Worm (Caenorhabditis elegans) whole organism, L1 larva: ENCODE results near the gene H32C10.1.

Experiments used
- C04F5.9 ChIP-seq: sonication (generic microtip); optimal IDR thresholded peaks from 2 replicates; lab custom pipeline; 2016; ENCODE audit warnings: missing genetic modification characterization, missing compliant biosample characterization
- C16A3.4 ChIP-seq: fragments of 150-350 bp; optimal IDR thresholded peaks from 2 replicates; lab custom pipeline; 2014; ENCODE audit warnings: missing biosample characterization, missing genetic modification characterization
- C34B4.2 ChIP-seq: sonication (generic microtip); optimal IDR thresholded peaks from 2 replicates; lab custom pipeline; 2017; ENCODE audit warnings: mild to moderate bottlenecking, missing genetic modification characterization, missing compliant biosample characterization
- Y116A8C.19 ChIP-seq: sonication (generic microtip); optimal IDR thresholded peaks from 2 replicates; lab custom pipeline; 2016; ENCODE audit warnings: missing compliant biosample characterization, missing genetic modification characterization, borderline replicate concordance
- aha-1 ChIP-seq: fragments of 150-350 bp; optimal IDR thresholded peaks from 2 replicates; lab custom pipeline; 2014; ENCODE audit warnings: missing biosample characterization, missing genetic modification characterization
- aly-2 ChIP-seq: fragments of 150-350 bp; optimal IDR thresholded peaks from 2 replicates; lab custom pipeline; 2014; ENCODE audit warnings: missing biosample characterization, missing genetic modification characterization
- ama-1 ChIP-seq: fragments of 150-350 bp; optimal IDR thresholded peaks from 2 replicates; lab custom pipeline; 2014
- ceh-63 ChIP-seq: fragments of 200-800 bp; sonication (Bioruptor generic); optimal IDR thresholded peaks from 2 replicates; lab custom pipeline; 2018; ENCODE audit warnings: mild to moderate bottlenecking, missing genetic modification characterization, missing compliant biosample characterization
- dpl-1 ChIP-seq, 3 experiments: fragments of 150-350 bp in 2 of 3; sonication (generic microtip) in 1 of 3; optimal IDR thresholded peaks; 2 replicates each; lab custom pipeline; 2014 to 2017; ENCODE audit warnings: missing biosample characterization in 3 of 3, missing genetic modification characterization in 3 of 3, missing genetic modification reagents in 3 of 3
- dsc-1 ChIP-seq: sonication (generic microtip); optimal IDR thresholded peaks from 2 replicates; lab custom pipeline; 2016; ENCODE audit warnings: mild to moderate bottlenecking, missing genetic modification characterization, missing compliant biosample characterization
- efl-1 ChIP-seq, 4 experiments: fragments of 150-350 bp; optimal IDR thresholded peaks in 3 of 4; peaks in 1 of 4; 1 replicate in 1 of 4; 2 replicates in 3 of 4; lab custom pipeline; 2014; ENCODE audit warnings: missing biosample characterization in 2 of 4, missing genetic modification characterization in 2 of 4, missing genetic modification reagents in 2 of 4
- egl-27 ChIP-seq, 2 experiments: fragments of 150-350 bp in 1 of 2; sonication (generic microtip); optimal IDR thresholded peaks; 3 replicates each; lab custom pipeline; 2017 to 2018; ENCODE audit warnings: missing biosample characterization in 2 of 2, missing genetic modification characterization in 2 of 2, missing genetic modification reagents in 2 of 2
- elt-2 ChIP-seq: sonication (generic microtip); optimal IDR thresholded peaks from 2 replicates; lab custom pipeline; 2016; ENCODE audit warnings: missing genetic modification characterization, mild to moderate bottlenecking, inconsistent platforms, missing compliant biosample characterization, missing genetic modification reagents
- elt-3 ChIP-seq, 6 experiments: fragments of 150-350 bp in 1 of 6; sonication (generic microtip); optimal IDR thresholded peaks; 2 replicates each; lab custom pipeline; 2017 to 2018; ENCODE audit warnings: missing biosample characterization in 6 of 6, missing genetic modification characterization in 6 of 6, inconsistent platforms in 1 of 6
- ets-5 ChIP-seq: fragments of 200-800 bp; sonication (Bioruptor generic); IDR thresholded peaks from 2 replicates; pipeline ENCODE4 v1.3.6; 2022; ENCODE audit warnings: missing genetic modification characterization, missing compliant biosample characterization
- fkh-10 ChIP-seq: sonication (generic microtip); optimal IDR thresholded peaks from 2 replicates; lab custom pipeline; 2017; ENCODE audit warnings: missing biosample characterization, missing genetic modification reagents, missing genetic modification characterization
- fkh-4 ChIP-seq: sonication (generic microtip); optimal IDR thresholded peaks from 2 replicates; lab custom pipeline; 2016; ENCODE audit warnings: missing compliant biosample characterization, missing genetic modification characterization, borderline replicate concordance
- fkh-8 ChIP-seq: sonication (generic microtip); optimal IDR thresholded peaks from 2 replicates; lab custom pipeline; 2016; ENCODE audit warnings: mild to moderate bottlenecking, missing genetic modification characterization, missing compliant biosample characterization
- fos-1 ChIP-seq: fragments of 150-350 bp; optimal IDR thresholded peaks from 2 replicates; lab custom pipeline; 2014; ENCODE audit warnings: missing biosample characterization, missing genetic modification characterization
- grh-1 ChIP-seq: fragments of 200-800 bp; sonication (Bioruptor generic); IDR thresholded peaks from 2 replicates; pipeline ENCODE4 v1.3.6; 2022; ENCODE audit warnings: missing genetic modification reagents, missing genetic modification characterization, missing compliant biosample characterization
- hlh-17 ChIP-seq: fragments of 200-800 bp; sonication (Bioruptor generic); optimal IDR thresholded peaks from 2 replicates; lab custom pipeline; 2018; ENCODE audit warnings: missing genetic modification characterization, mild to moderate bottlenecking, missing compliant biosample characterization, moderate library complexity, borderline replicate concordance
- hpl-2 ChIP-seq: fragments of 150-350 bp; optimal IDR thresholded peaks from 2 replicates; lab custom pipeline; 2014; ENCODE audit warnings: missing biosample characterization, missing genetic modification reagents, missing genetic modification characterization
- irx-1 ChIP-seq: sonication (generic microtip); optimal IDR thresholded peaks from 2 replicates; lab custom pipeline; 2016; ENCODE audit warnings: missing genetic modification characterization, missing compliant biosample characterization
- isw-1 ChIP-seq: fragments of 200-800 bp; sonication (Bioruptor generic); IDR thresholded peaks from 2 replicates; pipeline ENCODE4 v1.3.6; 2022; ENCODE audit warnings: missing genetic modification characterization, missing compliant biosample characterization
- jun-1 ChIP-seq: fragments of 150-350 bp; optimal IDR thresholded peaks from 2 replicates; lab custom pipeline; 2014; ENCODE audit warnings: missing biosample characterization, missing genetic modification reagents, missing genetic modification characterization
- lin-13 ChIP-seq: fragments of 150-350 bp; optimal IDR thresholded peaks from 2 replicates; lab custom pipeline; 2014; ENCODE audit warnings: missing biosample characterization, missing genetic modification reagents, missing genetic modification characterization
- lin-14 ChIP-seq: fragments of 200-800 bp; sonication (Bioruptor generic); optimal IDR thresholded peaks from 2 replicates; lab custom pipeline; 2018; ENCODE audit warnings: mild to moderate bottlenecking, missing genetic modification characterization, moderate library complexity, missing compliant biosample characterization
- lin-15B ChIP-seq: fragments of 150-350 bp; sonication (generic microtip); optimal IDR thresholded peaks from 3 replicates; lab custom pipeline; 2014; ENCODE audit warnings: missing biosample characterization, missing genetic modification characterization
- lin-35 ChIP-seq, 2 experiments: fragments of 150-350 bp; optimal IDR thresholded peaks; 2 replicates each; lab custom pipeline; 2014; ENCODE audit warnings: missing biosample characterization in 2 of 2, missing genetic modification characterization in 2 of 2, missing genetic modification reagents in 2 of 2
- lir-3 ChIP-seq: sonication (generic microtip); optimal IDR thresholded peaks from 2 replicates; lab custom pipeline; 2016; ENCODE audit warnings: mild to moderate bottlenecking, missing genetic modification characterization, moderate library complexity, missing compliant biosample characterization; ENCODE audit not compliant: poor library complexity
- lsy-2 ChIP-seq, 2 experiments: fragments of 150-350 bp; optimal IDR thresholded peaks; 2 replicates each; lab custom pipeline; 2014; ENCODE audit warnings: missing biosample characterization in 2 of 2, missing genetic modification characterization in 2 of 2
- mdl-1 ChIP-seq, 2 experiments: fragments of 150-350 bp; optimal IDR thresholded peaks; 2 replicates each; lab custom pipeline; 2014 to 2017; ENCODE audit warnings: missing biosample characterization in 2 of 2, missing genetic modification characterization in 2 of 2, inconsistent platforms in 1 of 2
- mef-2 ChIP-seq: fragments of 150-350 bp; optimal IDR thresholded peaks from 2 replicates; lab custom pipeline; 2014; ENCODE audit warnings: missing biosample characterization, missing genetic modification characterization
- mep-1 ChIP-seq: fragments of 150-350 bp; optimal IDR thresholded peaks from 2 replicates; lab custom pipeline; 2014; ENCODE audit warnings: missing biosample characterization, missing genetic modification characterization
- nhr-20 ChIP-seq: sonication (generic microtip); optimal IDR thresholded peaks from 2 replicates; lab custom pipeline; 2016; ENCODE audit warnings: mild to moderate bottlenecking, missing genetic modification characterization, missing compliant biosample characterization
- nhr-237 ChIP-seq: fragments of 150-350 bp; optimal IDR thresholded peaks from 2 replicates; lab custom pipeline; 2014; ENCODE audit warnings: missing biosample characterization, missing genetic modification characterization
- nhr-28 ChIP-seq: fragments of 150-350 bp; optimal IDR thresholded peaks from 2 replicates; lab custom pipeline; 2014; ENCODE audit warnings: missing biosample characterization, missing genetic modification characterization
- nhr-47 ChIP-seq: sonication (generic microtip); optimal IDR thresholded peaks from 2 replicates; lab custom pipeline; 2016; ENCODE audit warnings: mild to moderate bottlenecking, missing genetic modification characterization, moderate library complexity, missing compliant biosample characterization
- nhr-71 ChIP-seq: sonication (generic microtip); optimal IDR thresholded peaks from 2 replicates; lab custom pipeline; 2016; ENCODE audit warnings: mild to moderate bottlenecking, missing genetic modification characterization, moderate library complexity, missing compliant biosample characterization
- nhr-84 ChIP-seq: sonication (generic microtip); optimal IDR thresholded peaks from 2 replicates; lab custom pipeline; 2017; ENCODE audit warnings: missing biosample characterization, missing genetic modification characterization
- nhr-85 ChIP-seq: sonication (generic microtip); peaks from one replicate; lab custom pipeline; 2016; ENCODE audit warnings: missing genetic modification characterization, inconsistent platforms, missing compliant biosample characterization
- nhr-90 ChIP-seq: sonication (generic microtip); optimal IDR thresholded peaks from 2 replicates; lab custom pipeline; 2016; ENCODE audit warnings: mild to moderate bottlenecking, missing genetic modification characterization, missing compliant biosample characterization; ENCODE audit not compliant: poor library complexity
- pag-3 ChIP-seq: sonication (generic microtip); optimal IDR thresholded peaks from 2 replicates; lab custom pipeline; 2017; ENCODE audit warnings: missing genetic modification characterization, mild to moderate bottlenecking, missing compliant biosample characterization, antibody characterized with exemption, borderline replicate concordance; ENCODE audit not compliant: insufficient read depth
- pax-3 ChIP-seq: fragments of 200-800 bp; sonication (Bioruptor generic); optimal IDR thresholded peaks from 2 replicates; lab custom pipeline; 2018; ENCODE audit warnings: mild to moderate bottlenecking, missing genetic modification characterization, moderate library complexity, missing compliant biosample characterization
- snu-23 ChIP-seq: sonication (generic microtip); optimal IDR thresholded peaks from 2 replicates; lab custom pipeline; 2016; ENCODE audit warnings: missing genetic modification characterization, missing compliant biosample characterization
- tbx-2 ChIP-seq: sonication (generic microtip); optimal IDR thresholded peaks from 2 replicates; lab custom pipeline; 2016; ENCODE audit warnings: missing genetic modification characterization, missing compliant biosample characterization
- unc-30 ChIP-seq: sonication (generic microtip); optimal IDR thresholded peaks from 2 replicates; lab custom pipeline; 2017; ENCODE audit warnings: missing biosample characterization, missing genetic modification characterization
- unc-86 ChIP-seq: sonication (generic microtip); optimal IDR thresholded peaks from 2 replicates; lab custom pipeline; 2016; ENCODE audit warnings: missing genetic modification characterization, missing compliant biosample characterization
- vab-15 ChIP-seq: sonication (generic microtip); optimal IDR thresholded peaks from 2 replicates; lab custom pipeline; 2017; ENCODE audit warnings: missing genotype, mild to moderate bottlenecking, missing genetic modification characterization, missing compliant biosample characterization
- xbp-1 ChIP-seq: sonication (generic microtip); optimal IDR thresholded peaks from 2 replicates; lab custom pipeline; 2016; ENCODE audit warnings: missing genetic modification characterization, missing compliant biosample characterization
- zag-1 ChIP-seq: fragments of 150-350 bp; optimal IDR thresholded peaks from 2 replicates; lab custom pipeline; 2014; ENCODE audit warnings: missing biosample characterization, missing genetic modification characterization
- ztf-11 ChIP-seq, 2 experiments: sonication (generic microtip); optimal IDR thresholded peaks; 2 replicates each; lab custom pipeline; 2016 to 2017; ENCODE audit warnings: missing genetic modification characterization in 2 of 2, missing biosample characterization in 1 of 2, missing compliant biosample characterization in 1 of 2
- ztf-4 ChIP-seq: fragments of 150-350 bp; optimal IDR thresholded peaks from 2 replicates; lab custom pipeline; 2014; ENCODE audit warnings: missing biosample characterization, missing genetic modification characterization

The H32C10.1 gene

ce11 chrIV:5959951-5960350 lies 25.8 kb downstream of the H32C10.1 start:
- TF ChIP-seq fos-1 (tag; lab: Kevin White, UChicago) (no peak), zag-1 (no peak), ceh-63 (GFP tag; lab: Kevin White, UChicago) (no peak), fkh-10 (GFP tag; lab: Kevin White, UChicago) (no peak), lin-35 (GFP tag; optimal IDR thresholded peaks at IDR 0.05; lab: Kevin White, UChicago) (peak in 1 of 2 experiments; percentile 14), efl-1 (optimal IDR thresholded peaks at IDR 0.05; lab: Kevin White, UChicago) (peak in 1 of 2 experiments; percentile 2), efl-1 (GFP tag; optimal IDR thresholded peaks at IDR 0.05 in 1 of 2; lab: Kevin White, UChicago) (no peak), nhr-90 (tag; lab: Kevin White, UChicago) (no peak), mdl-1 (tag; optimal IDR thresholded peaks at IDR 0.05; lab: Kevin White, UChicago) (no peak), isw-1 (GFP tag; lab: Robert Waterston, UW) (no peak), vab-15 (tag; lab: Kevin White, UChicago) (no peak), mef-2 (no peak), lsy-2 (tag; optimal IDR thresholded peaks at IDR 0.05; lab: Kevin White, UChicago) (peak in 1 of 2 experiments; percentile 6), nhr-20 (tag; lab: Kevin White, UChicago) (no peak), jun-1 (tag; lab: Kevin White, UChicago) (no peak), mep-1 (tag; lab: Kevin White, UChicago) (no peak), nhr-71 (tag; lab: Kevin White, UChicago) (peak; percentile 28), Y116A8C.19 (no peak), elt-2 (tag; lab: Kevin White, UChicago) (no peak), pag-3 (no peak), ama-1 (lab: Kevin White, UChicago) (no peak), unc-30 (tag; lab: Kevin White, UChicago) (no peak), ets-5 (GFP tag; lab: Robert Waterston, UW) (no peak), aha-1 (tag; lab: Kevin White, UChicago) (no peak), fkh-4 (tag; lab: Kevin White, UChicago) (no peak), nhr-28 (tag; lab: Kevin White, UChicago) (no peak), C16A3.4 (no peak), tbx-2 (tag; lab: Kevin White, UChicago) (peak; percentile 7), nhr-85 (tag; lab: Kevin White, UChicago) (no peak), xbp-1 (tag; lab: Kevin White, UChicago) (no peak), pax-3 (no peak), dsc-1 (tag; lab: Kevin White, UChicago) (no peak), aly-2 (no peak), nhr-237 (tag; lab: Kevin White, UChicago) (no peak), snu-23 (GFP tag; lab: Kevin White, UChicago) (peak; percentile 5), elt-3 (tag; optimal IDR thresholded peaks at IDR 0.05; lab: Kevin White, UChicago) (no peak), ztf-4 (tag; lab: Kevin White, UChicago) (no peak), lin-15B (tag; lab: Kevin White, UChicago) (no peak), grh-1 (no peak), hpl-2 (no peak), dpl-1 (GFP tag; optimal IDR thresholded peaks at IDR 0.05; lab: Kevin White, UChicago) (no peak), lin-13 (no peak), lin-14 (GFP tag; lab: Kevin White, UChicago) (peak; percentile 85), nhr-47 (peak; percentile 19), C04F5.9 (tag; lab: Kevin White, UChicago) (no peak), lir-3 (tag; lab: Kevin White, UChicago) (no peak), C34B4.2 (tag; lab: Kevin White, UChicago) (no peak), irx-1 (tag; lab: Kevin White, UChicago) (no peak), ztf-11 (tag; optimal IDR thresholded peaks at IDR 0.05; lab: Kevin White, UChicago) (no peak), fkh-8 (tag; lab: Kevin White, UChicago) (peak; percentile 35), nhr-84 (tag; lab: Kevin White, UChicago) (no peak), hlh-17 (GFP tag; lab: Kevin White, UChicago) (no peak), egl-27 (tag; optimal IDR thresholded peaks at IDR 0.05; lab: Kevin White, UChicago) (no peak), unc-86 (tag; lab: Kevin White, UChicago) (peak; percentile 46)
